Worm (Caenorhabditis elegans) whole organism, L1 larva: ENCODE results near the gene F35H10.2.

Experiments used
- C04F5.9 ChIP-seq: sonication (generic microtip); optimal IDR thresholded peaks from 2 replicates; lab custom pipeline; 2016; ENCODE audit warnings: missing genetic modification characterization, missing compliant biosample characterization
- F16B12.6 ChIP-seq: fragments of 150-350 bp; optimal IDR thresholded peaks from 2 replicates; lab custom pipeline; 2014; ENCODE audit warnings: missing biosample characterization, missing genetic modification characterization
- Y116A8C.19 ChIP-seq: sonication (generic microtip); optimal IDR thresholded peaks from 2 replicates; lab custom pipeline; 2016; ENCODE audit warnings: missing compliant biosample characterization, missing genetic modification characterization, borderline replicate concordance
- aha-1 ChIP-seq: fragments of 150-350 bp; optimal IDR thresholded peaks from 2 replicates; lab custom pipeline; 2014; ENCODE audit warnings: missing biosample characterization, missing genetic modification characterization
- alr-1 ChIP-seq: fragments of 200-800 bp; sonication (Bioruptor generic); optimal IDR thresholded peaks from 2 replicates; lab custom pipeline; 2018; ENCODE audit warnings: borderline replicate concordance, mild to moderate bottlenecking, missing genetic modification characterization, missing compliant biosample characterization
- ama-1 ChIP-seq: fragments of 150-350 bp; optimal IDR thresholded peaks from 2 replicates; lab custom pipeline; 2014
- ceh-88 ChIP-seq: fragments of 200-800 bp; sonication (Bioruptor generic); IDR thresholded peaks from 2 replicates; pipeline ENCODE4 v1.3.6; 2022; ENCODE audit warnings: missing genetic modification characterization, missing compliant biosample characterization
- ces-1 ChIP-seq: fragments of 150-350 bp; optimal IDR thresholded peaks from 2 replicates; lab custom pipeline; 2014; ENCODE audit warnings: missing biosample characterization, missing genetic modification reagents, missing genetic modification characterization
- dsc-1 ChIP-seq: sonication (generic microtip); optimal IDR thresholded peaks from 2 replicates; lab custom pipeline; 2016; ENCODE audit warnings: mild to moderate bottlenecking, missing genetic modification characterization, missing compliant biosample characterization
- elt-2 ChIP-seq: sonication (generic microtip); optimal IDR thresholded peaks from 2 replicates; lab custom pipeline; 2016; ENCODE audit warnings: missing genetic modification characterization, mild to moderate bottlenecking, inconsistent platforms, missing compliant biosample characterization, missing genetic modification reagents
- elt-3 ChIP-seq, 6 experiments: fragments of 150-350 bp in 1 of 6; sonication (generic microtip); optimal IDR thresholded peaks; 2 replicates each; lab custom pipeline; 2017 to 2018; ENCODE audit warnings: missing biosample characterization in 6 of 6, missing genetic modification characterization in 6 of 6, inconsistent platforms in 1 of 6
- fos-1 ChIP-seq: fragments of 150-350 bp; optimal IDR thresholded peaks from 2 replicates; lab custom pipeline; 2014; ENCODE audit warnings: missing biosample characterization, missing genetic modification characterization
- hlh-17 ChIP-seq: fragments of 200-800 bp; sonication (Bioruptor generic); optimal IDR thresholded peaks from 2 replicates; lab custom pipeline; 2018; ENCODE audit warnings: missing genetic modification characterization, mild to moderate bottlenecking, missing compliant biosample characterization, moderate library complexity, borderline replicate concordance
- hlh-4 ChIP-seq: sonication (generic microtip); optimal IDR thresholded peaks from 2 replicates; lab custom pipeline; 2016; ENCODE audit warnings: mild to moderate bottlenecking, missing genetic modification characterization, missing compliant biosample characterization
- irx-1 ChIP-seq: sonication (generic microtip); optimal IDR thresholded peaks from 2 replicates; lab custom pipeline; 2016; ENCODE audit warnings: missing genetic modification characterization, missing compliant biosample characterization
- jun-1 ChIP-seq: fragments of 150-350 bp; optimal IDR thresholded peaks from 2 replicates; lab custom pipeline; 2014; ENCODE audit warnings: missing biosample characterization, missing genetic modification reagents, missing genetic modification characterization
- lin-35 ChIP-seq, 2 experiments: fragments of 150-350 bp; optimal IDR thresholded peaks; 2 replicates each; lab custom pipeline; 2014; ENCODE audit warnings: missing biosample characterization in 2 of 2, missing genetic modification characterization in 2 of 2, missing genetic modification reagents in 2 of 2
- lin-39 ChIP-seq: fragments of 150-350 bp; optimal IDR thresholded peaks from 2 replicates; lab custom pipeline; 2014; ENCODE audit warnings: missing biosample characterization, missing genetic modification reagents, missing genetic modification characterization
- mab-9 ChIP-seq: fragments of 200-800 bp; sonication (Bioruptor generic); IDR thresholded peaks from 2 replicates; pipeline ENCODE4 v1.3.6; 2022; ENCODE audit warnings: missing genetic modification reagents, missing genetic modification characterization, missing compliant biosample characterization
- mdl-1 ChIP-seq, 2 experiments: fragments of 150-350 bp; optimal IDR thresholded peaks; 2 replicates each; lab custom pipeline; 2014 to 2017; ENCODE audit warnings: missing biosample characterization in 2 of 2, missing genetic modification characterization in 2 of 2, inconsistent platforms in 1 of 2
- mep-1 ChIP-seq: fragments of 150-350 bp; optimal IDR thresholded peaks from 2 replicates; lab custom pipeline; 2014; ENCODE audit warnings: missing biosample characterization, missing genetic modification characterization
- nhr-19 ChIP-seq: fragments of 200-800 bp; sonication (Bioruptor generic); conservative IDR thresholded peaks from 2 replicates; pipeline ENCODE4 v1.3.6; 2022; ENCODE audit warnings: missing genetic modification characterization, missing compliant biosample characterization
- nhr-28 ChIP-seq: fragments of 150-350 bp; optimal IDR thresholded peaks from 2 replicates; lab custom pipeline; 2014; ENCODE audit warnings: missing biosample characterization, missing genetic modification characterization
- nhr-85 ChIP-seq: sonication (generic microtip); peaks from one replicate; lab custom pipeline; 2016; ENCODE audit warnings: missing genetic modification characterization, inconsistent platforms, missing compliant biosample characterization
- nhr-90 ChIP-seq: sonication (generic microtip); optimal IDR thresholded peaks from 2 replicates; lab custom pipeline; 2016; ENCODE audit warnings: mild to moderate bottlenecking, missing genetic modification characterization, missing compliant biosample characterization; ENCODE audit not compliant: poor library complexity
- rnt-1 ChIP-seq: sonication (generic microtip); optimal IDR thresholded peaks from 2 replicates; lab custom pipeline; 2016; ENCODE audit warnings: mild to moderate bottlenecking, missing genetic modification characterization, moderate library complexity, missing compliant biosample characterization
- skn-1 ChIP-seq: fragments of 150-350 bp; optimal IDR thresholded peaks from 2 replicates; lab custom pipeline; 2014; ENCODE audit warnings: missing biosample characterization, missing genetic modification characterization
- snpc-4 ChIP-seq: fragments of 150-350 bp; optimal IDR thresholded peaks from 2 replicates; lab custom pipeline; 2014; ENCODE audit warnings: missing biosample characterization, missing genetic modification characterization
- snu-23 ChIP-seq: sonication (generic microtip); optimal IDR thresholded peaks from 2 replicates; lab custom pipeline; 2016; ENCODE audit warnings: missing genetic modification characterization, missing compliant biosample characterization
- sptf-1 ChIP-seq: fragments of 150-350 bp; optimal IDR thresholded peaks from 2 replicates; lab custom pipeline; 2014; ENCODE audit warnings: missing biosample characterization, missing genetic modification characterization
- swsn-7 ChIP-seq: sonication (generic microtip); optimal IDR thresholded peaks from 2 replicates; lab custom pipeline; 2016; ENCODE audit warnings: missing genetic modification characterization, missing compliant biosample characterization
- tlp-1 ChIP-seq: fragments of 150-350 bp; optimal IDR thresholded peaks from 2 replicates; lab custom pipeline; 2014; ENCODE audit warnings: missing biosample characterization, missing genetic modification characterization
- unc-30 ChIP-seq: sonication (generic microtip); optimal IDR thresholded peaks from 2 replicates; lab custom pipeline; 2017; ENCODE audit warnings: missing biosample characterization, missing genetic modification characterization
- unc-98 ChIP-seq: fragments of 200-800 bp; sonication (Bioruptor generic); IDR thresholded peaks from 2 replicates; pipeline ENCODE4 v1.3.6; 2022; ENCODE audit warnings: missing genetic modification characterization, missing compliant biosample characterization
- ztf-4 ChIP-seq: fragments of 150-350 bp; optimal IDR thresholded peaks from 2 replicates; lab custom pipeline; 2014; ENCODE audit warnings: missing biosample characterization, missing genetic modification characterization

Gene F35H10.2

DNA sequence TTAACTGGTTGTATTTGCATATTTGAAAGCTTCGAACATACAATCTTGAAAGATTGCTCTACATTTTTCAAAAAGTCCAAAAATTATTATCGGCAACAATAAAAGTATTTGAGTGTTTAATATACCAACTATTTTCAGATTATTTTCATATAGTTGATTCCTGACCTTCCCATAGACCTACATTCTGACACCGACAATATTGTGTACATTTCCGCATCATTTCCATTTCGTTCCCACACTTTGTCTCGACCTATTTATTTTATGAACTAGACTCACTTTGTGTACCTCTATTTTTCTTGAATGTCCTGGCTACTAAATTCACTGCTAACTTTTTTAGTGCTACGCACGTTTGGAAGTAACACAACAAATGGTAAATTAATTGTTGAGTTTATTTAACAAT lies 13.4 kb downstream of the F35H10.2 start, which contains the start of gene lgc-5:
lgc-5 (plus strand) TSS at position 301 of the 400 bp plus-strand sequence.
- TF ChIP-seq mab-9 (GFP tag; lab: Robert Waterston, UW) (no peak), fos-1 (tag; lab: Kevin White, UChicago) (no peak), unc-98 (GFP tag; lab: Robert Waterston, UW) (no peak), unc-30 (tag; lab: Kevin White, UChicago) (no peak), sptf-1 (tag; lab: Kevin White, UChicago) (no peak), jun-1 (tag; lab: Kevin White, UChicago) (no peak), nhr-19 (GFP tag; lab: Robert Waterston, UW) (no peak), lin-35 (GFP tag; optimal IDR thresholded peaks at IDR 0.05; lab: Kevin White, UChicago) (no peak), Y116A8C.19 (tag; lab: Kevin White, UChicago) (no peak), elt-2 (tag; lab: Kevin White, UChicago) (no peak), nhr-85 (no peak), F16B12.6 (tag; lab: Kevin White, UChicago) (no peak), skn-1 (tag; lab: Kevin White, UChicago) (no peak)

DNA sequence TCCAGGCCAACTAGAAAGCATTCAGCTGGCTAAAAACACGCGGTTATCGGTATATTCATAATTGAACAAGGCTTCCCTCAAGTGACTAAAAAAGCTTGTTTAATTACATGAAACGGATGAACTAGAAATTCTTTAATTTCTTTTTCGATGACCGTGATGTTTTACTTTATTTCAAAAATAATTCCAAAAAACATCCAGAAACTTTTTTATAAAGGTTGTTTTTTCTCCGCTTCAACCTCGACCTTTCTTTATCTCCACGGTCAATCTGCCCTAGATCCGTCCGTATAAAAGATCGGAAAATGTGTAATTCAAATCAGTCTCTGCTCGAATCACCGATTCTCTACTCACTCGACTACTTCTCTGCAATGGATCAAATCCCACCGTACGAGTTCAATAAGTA lies 16.5 kb downstream of the F35H10.2 start, which contains the start of gene F17E9.5:
F17E9.5 (plus strand) TSS at position 301 of the 400 bp plus-strand sequence.
- TF ChIP-seq ceh-88 (no peak), rnt-1 (tag; lab: Kevin White, UChicago) (no peak), hlh-4 (tag; lab: Kevin White, UChicago) (no peak), ztf-4 (tag; lab: Kevin White, UChicago) (no peak), swsn-7 (no peak), unc-98 (GFP tag; lab: Robert Waterston, UW) (no peak)

DNA sequence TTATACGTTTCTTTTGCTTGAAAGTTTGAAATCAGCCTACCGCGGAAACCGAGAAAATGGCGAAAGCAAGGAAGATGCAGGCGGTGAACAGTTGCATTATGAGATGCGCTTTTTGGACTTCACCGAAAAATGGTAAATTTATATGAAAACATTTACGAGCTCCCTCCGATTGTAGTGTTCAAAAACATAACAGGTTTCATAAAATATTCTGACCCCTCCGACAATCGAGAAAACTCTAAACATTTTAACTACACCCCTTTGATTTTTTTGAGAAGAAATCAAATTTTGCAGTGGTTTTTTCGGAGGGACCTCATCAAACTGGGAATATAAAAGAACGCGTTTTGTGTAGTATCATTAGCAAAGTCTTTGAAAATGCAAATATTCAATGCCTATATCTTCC lies 18.0 kb downstream of the F35H10.2 start, which contains the start of the genes F17E9.18 and F17E9.15:
F17E9.18 (minus strand) TSS at position 101 of the 400 bp plus-strand sequence.
F17E9.15 (plus strand) TSS at position 368 of the 400 bp plus-strand sequence.
- no peak for TF ChIP-seq nhr-90 (tag; lab: Kevin White, UChicago)
- no peak for TF ChIP-seq unc-98 (GFP tag; lab: Robert Waterston, UW)
- TF ChIP-seq hlh-17 (GFP tag; lab: Kevin White, UChicago), result no peak
- TF ChIP-seq tlp-1 (tag; lab: Kevin White, UChicago), result no peak
- no peak for TF ChIP-seq ces-1 (GFP tag; lab: Kevin White, UChicago)
- TF ChIP-seq snu-23 (GFP tag; lab: Kevin White, UChicago), result no peak

ce11 chrIV:8348073-8348472 lies 19.1 kb downstream of the F35H10.2 start, which contains the start of gene F17E9.4:
Gene F17E9.4, plus strand, starts transcription at chrIV:8348373.
- TF ChIP-seq snpc-4 (tag; lab: Kevin White, UChicago) (no peak), aha-1 (tag; lab: Kevin White, UChicago) (no peak), lin-39 (tag; lab: Kevin White, UChicago) (no peak), dsc-1 (tag; lab: Kevin White, UChicago) (no peak), irx-1 (tag; lab: Kevin White, UChicago) (no peak), hlh-17 (GFP tag; lab: Kevin White, UChicago) (no peak), alr-1 (tag; lab: Kevin White, UChicago) (no peak), ama-1 (lab: Kevin White, UChicago) (no peak), elt-3 (tag; optimal IDR thresholded peaks at IDR 0.05; lab: Kevin White, UChicago) (no peak), nhr-28 (no peak), C04F5.9 (no peak), Y116A8C.19 (tag; lab: Kevin White, UChicago) (no peak), mep-1 (tag; lab: Kevin White, UChicago) (no peak), mdl-1 (tag; optimal IDR thresholded peaks at IDR 0.05; lab: Kevin White, UChicago) (no peak)
